Fruit fly (Drosophila melanogaster): ENCODE data around the gene CG8664.

The CG8664 gene

dm6 chrX:17313346-17313745, 30.8 kb upstream of the CG8664 start (continued):
- TF ChIP-seq Mrtf (GFP tag; IDR thresholded peaks at IDR 0.05) (no peak), B-H2 (GFP tag; optimal IDR thresholded peaks at IDR 0.05) (peak; percentile 50), vvl (GFP tag; IDR thresholded peaks at IDR 0.05) (0 out of 2 replicates have a peak, but pooled peaks have one; percentile 14), Nf-YC (tag; optimal IDR thresholded peaks at IDR 0.05) (peak; percentile 95), ato (GFP tag; IDR thresholded peaks at IDR 0.05; ENCODE audit: partially characterized antibody) (0 out of 2 replicates have a peak, but pooled peaks have one; percentile 21), Aef1 (GFP tag; IDR thresholded peaks at IDR 0.05) (peak; percentile 31; the same call in 1 of the 3 replicates), ewg (GFP tag; optimal IDR thresholded peaks at IDR 0.05) (peak; percentile 21), CG10543 (GFP tag; optimal IDR thresholded peaks at IDR 0.05) (no peak), sd (tag; optimal IDR thresholded peaks at IDR 0.05) (no peak), Ravus (GFP tag; IDR thresholded peaks at IDR 0.05) (no peak), Jarid2 (GFP tag; optimal IDR thresholded peaks at IDR 0.05) (peak; percentile 63), croc (GFP tag; conservative IDR thresholded peaks at IDR 0.05) (no peak), CoRest (tag; optimal IDR thresholded peaks at IDR 0.05) (peak; percentile 1), row (GFP tag; IDR thresholded peaks at IDR 0.05) (no peak), Dip2 (GFP tag; IDR thresholded peaks at IDR 0.05) (no peak), Adf1 (GFP tag; IDR thresholded peaks at IDR 0.05) (peak; percentile 61), CG42726 (GFP tag; IDR thresholded peaks at IDR 0.05; ENCODE audit: partially characterized antibody) (0 out of 2 replicates have a peak, but pooled peaks have one; percentile 48), CG10462 (GFP tag; optimal IDR thresholded peaks at IDR 0.05) (no peak), Opbp (GFP tag; IDR thresholded peaks at IDR 0.05; ENCODE audit: partially characterized antibody) (peak; percentile 19; the same call in 1 of the 3 replicates), CG4360 (GFP tag; IDR thresholded peaks at IDR 0.05) (peak; percentile 90)

dm6 chrX:17308211-17308610, 25.7 kb upstream of the CG8664 start:
- TF ChIP-seq CG9437 (GFP tag; optimal IDR thresholded peaks at IDR 0.05) (no peak), dmrt99B (tag; optimal IDR thresholded peaks at IDR 0.05) (peak; percentile 44), CG8388 (GFP tag; optimal IDR thresholded peaks at IDR 0.05) (peak; percentile 19), dan (GFP tag; IDR thresholded peaks at IDR 0.05) (no peak), CG2129 (GFP tag; IDR thresholded peaks at IDR 0.05; ENCODE audit: partially characterized antibody) (no peak), CG11093 (GFP tag; IDR thresholded peaks at IDR 0.05) (no peak), CG4424 (GFP tag; optimal IDR thresholded peaks at IDR 0.05) (no peak), Ptx1 (GFP tag; IDR thresholded peaks at IDR 0.05) (0 out of 2 replicates have a peak, but pooled peaks have one; percentile 8), Fer1 (GFP tag; optimal IDR thresholded peaks at IDR 0.05) (no peak), fd96Cb (tag; optimal IDR thresholded peaks at IDR 0.05) (peak; percentile 15), CG17361 (GFP tag; IDR thresholded peaks at IDR 0.05) (peak; percentile 63; the same call in 2 of the 3 replicates), H2.0 (GFP tag; IDR thresholded peaks at IDR 0.05) (no peak), CG2678 (tag; optimal IDR thresholded peaks at IDR 0.05) (peak; percentile 20), ara (GFP tag; IDR thresholded peaks at IDR 0.05) (no peak), phol (tag; optimal IDR thresholded peaks at IDR 0.05) (peak; percentile 55), NK7.1 (GFP tag; optimal IDR thresholded peaks at IDR 0.05) (no peak), ab (GFP tag; optimal IDR thresholded peaks at IDR 0.05) (no peak), CG3163 (GFP tag; optimal IDR thresholded peaks at IDR 0.05) (no peak), slbo (GFP tag; IDR thresholded peaks at IDR 0.05) (no peak), CG4730 (GFP tag; IDR thresholded peaks at IDR 0.05) (no peak), sens-2 (GFP tag; IDR thresholded peaks at IDR 0.05) (no peak), tx (GFP tag; optimal IDR thresholded peaks at IDR 0.05) (no peak), CG12391 (tag; optimal IDR thresholded peaks at IDR 0.05) (peak; percentile 21), Neu2 (GFP tag; optimal IDR thresholded peaks at IDR 0.05; ENCODE audit: borderline replicate concordance) (no peak), Bgb (GFP tag; IDR thresholded peaks at IDR 0.05; ENCODE audit: partially characterized antibody) (no peak), CG6765 (GFP tag; optimal IDR thresholded peaks at IDR 0.05) (no peak), CG7839 (tag; optimal IDR thresholded peaks at IDR 0.05) (peak; percentile 24), CG9215 (GFP tag; IDR thresholded peaks at IDR 0.05) (no peak), nmo (GFP tag; optimal IDR thresholded peaks at IDR 0.05) (peak; percentile 35), Nf-YB (GFP tag; optimal IDR thresholded peaks at IDR 0.05) (no peak), so (GFP tag; IDR thresholded peaks at IDR 0.05) (no peak)
